Fruit fly (Drosophila melanogaster): ENCODE data around the gene CG8927.

CG8927 gene

dm6 chr3R:16214474-16215318 is 33.9 kb downstream of the CG8927 start (continued):
- TF ChIP-seq cwo (GFP tag; optimal IDR thresholded peaks at IDR 0.05), result peak; percentile 22
- peak; percentile 11 for TF ChIP-seq CG12659 (GFP tag; optimal IDR thresholded peaks at IDR 0.05)
- TF ChIP-seq CG2199 (GFP tag; IDR thresholded peaks at IDR 0.05), result no peak; the same call in 2 of the 3 replicates
- peak; percentile 62 for TF ChIP-seq Meics (GFP tag; optimal IDR thresholded peaks at IDR 0.05)
- peak; percentile 36 for TF ChIP-seq cg (GFP tag; optimal IDR thresholded peaks at IDR 0.05)
- peak; percentile 18 for TF ChIP-seq Asciz (GFP tag; optimal IDR thresholded peaks at IDR 0.05)
- no peak for TF ChIP-seq CG3163 (GFP tag; optimal IDR thresholded peaks at IDR 0.05)
- peak; percentile 36 for TF ChIP-seq phol (tag; optimal IDR thresholded peaks at IDR 0.05)
- TF ChIP-seq Sox102F (GFP tag; optimal IDR thresholded peaks at IDR 0.05), result peak; percentile 42
- no peak for TF ChIP-seq dati (GFP tag; IDR thresholded peaks at IDR 0.05)
- no peak for TF ChIP-seq CG17829 (tag; optimal IDR thresholded peaks at IDR 0.05)
- peak; percentile 23 for TF ChIP-seq fd96Cb (tag; optimal IDR thresholded peaks at IDR 0.05)
- no peak for TF ChIP-seq CG8290 (GFP tag; optimal IDR thresholded peaks at IDR 0.05)
- no peak for TF ChIP-seq CG8290 (tag; optimal IDR thresholded peaks at IDR 0.05)
- peak; percentile 40 for TF ChIP-seq CG13424 (tag; optimal IDR thresholded peaks at IDR 0.05)
- TF ChIP-seq esg (GFP tag; conservative IDR thresholded peaks at IDR 0.05), result no peak
- TF ChIP-seq yki (optimal IDR thresholded peaks at IDR 0.05), result no peak
- TF ChIP-seq Ets97D (GFP tag; optimal IDR thresholded peaks at IDR 0.05), result no peak
- peak; percentile 41 for TF ChIP-seq CG10209 (GFP tag; optimal IDR thresholded peaks at IDR 0.05)
- TF ChIP-seq CG12104 (GFP tag; optimal IDR thresholded peaks at IDR 0.05), result peak; percentile 59
- TF ChIP-seq CG18011 (GFP tag; optimal IDR thresholded peaks at IDR 0.05), result no peak
- no peak for TF ChIP-seq CG12942 (GFP tag; optimal IDR thresholded peaks at IDR 0.05)
- no peak for TF ChIP-seq Mad (GFP tag; optimal IDR thresholded peaks at IDR 0.05)
- no peak for TF ChIP-seq pan (optimal IDR thresholded peaks at IDR 0.05)
- no peak for TF ChIP-seq pan (GFP tag; optimal IDR thresholded peaks at IDR 0.05 in 1 of 2, IDR thresholded peaks at IDR 0.05 in 1 of 2)
- no peak for TF ChIP-seq dan (GFP tag; IDR thresholded peaks at IDR 0.05)
- no peak for TF ChIP-seq CG14667 (GFP tag; IDR thresholded peaks at IDR 0.05)
- no peak for TF ChIP-seq Spps (tag; optimal IDR thresholded peaks at IDR 0.05)
- no peak for TF ChIP-seq NK7.1 (GFP tag; optimal IDR thresholded peaks at IDR 0.05)
- TF ChIP-seq wdn (GFP tag; IDR thresholded peaks at IDR 0.05), result no peak
- peak; percentile 87 for TF ChIP-seq CG7556 (GFP tag; optimal IDR thresholded peaks at IDR 0.05)
- TF ChIP-seq row (GFP tag; IDR thresholded peaks at IDR 0.05), result peak; percentile 16; the same call in 1 of the 3 replicates
- TF ChIP-seq rib (GFP tag; IDR thresholded peaks at IDR 0.05), result no peak
- peak; percentile 10 for TF ChIP-seq Camta (GFP tag; optimal IDR thresholded peaks at IDR 0.05)
- TF ChIP-seq Opbp (GFP tag; IDR thresholded peaks at IDR 0.05; ENCODE audit: partially characterized antibody), result no peak
- TF ChIP-seq wek (GFP tag; optimal IDR thresholded peaks at IDR 0.05), result no peak
- TF ChIP-seq CG4617 (GFP tag; optimal IDR thresholded peaks at IDR 0.05; ENCODE audit: borderline replicate concordance), result no peak
- TF ChIP-seq chm (GFP tag; IDR thresholded peaks at IDR 0.05), result peak; percentile 7; the same call in 1 of the 2 replicates
- no peak for TF ChIP-seq CG10654 (GFP tag; optimal IDR thresholded peaks at IDR 0.05)
- TF ChIP-seq eyg (GFP tag; optimal IDR thresholded peaks at IDR 0.05), result no peak
- no peak for TF ChIP-seq salm (tag; optimal IDR thresholded peaks at IDR 0.05)
- peak; percentile 55 for TF ChIP-seq tio (GFP tag; optimal IDR thresholded peaks at IDR 0.05)
- TF ChIP-seq pita (GFP tag; optimal IDR thresholded peaks at IDR 0.05), result no peak
- TF ChIP-seq fu2 (GFP tag; optimal IDR thresholded peaks at IDR 0.05), result no peak
- TF ChIP-seq cas (GFP tag; IDR thresholded peaks at IDR 0.05), result no peak
- TF ChIP-seq H15 (GFP tag; IDR thresholded peaks at IDR 0.05), result no peak
- no peak; the same call in 1 of the 2 replicates for TF ChIP-seq ttk (GFP tag; IDR thresholded peaks at IDR 0.05)
- no peak for TF ChIP-seq CG6683 (GFP tag; optimal IDR thresholded peaks at IDR 0.05)
- peak; percentile 64 for TF ChIP-seq CG18619 (GFP tag; optimal IDR thresholded peaks at IDR 0.05)
- TF ChIP-seq dysf (GFP tag; IDR thresholded peaks at IDR 0.05), result no peak
